Worm (Caenorhabditis elegans) whole organism, L4/young adult: ENCODE measurements around the gene F57F4.1.

Experiments used
- W03F9.2 ChIP-seq: fragments of 150-350 bp; optimal IDR thresholded peaks from 2 replicates; lab custom pipeline; 2014; ENCODE audit warnings: missing biosample characterization, missing genetic modification characterization
- dao-5 ChIP-seq: sonication (generic microtip); optimal IDR thresholded peaks from 2 replicates; lab custom pipeline; 2016; ENCODE audit warnings: missing genotype, missing genetic modification characterization, moderate library complexity, missing compliant biosample characterization
- him-1 ChIP-seq: sonication (generic microtip); optimal IDR thresholded peaks from 2 replicates; lab custom pipeline; 2016; ENCODE audit warnings: missing genotype, missing genetic modification reagents, missing genetic modification characterization, missing compliant biosample characterization

DNA sequence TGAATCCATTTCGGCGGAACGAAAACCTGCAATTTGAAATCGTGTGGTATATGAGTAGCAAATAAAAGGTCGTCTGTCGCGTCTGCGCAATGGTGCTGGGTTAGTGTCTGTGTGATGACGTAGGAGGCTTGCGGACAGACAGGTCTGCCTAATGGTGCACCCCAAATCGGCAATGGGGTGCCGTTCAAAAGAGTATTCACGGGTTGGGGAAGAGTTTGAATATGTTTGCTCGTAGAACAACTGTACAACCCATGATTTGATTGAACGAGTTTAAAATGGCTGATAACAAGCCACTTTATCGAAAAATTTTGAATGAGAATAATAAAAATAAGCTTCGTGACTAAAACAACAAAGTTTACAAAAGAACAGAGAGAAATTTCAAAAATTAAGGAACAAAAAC, 35.7 kb downstream of the F57F4.1 start, which contains the start of gene T05H4.11:
- no peak for TF ChIP-seq dao-5 (tag; lab: Kevin White, UChicago)
- TF ChIP-seq him-1 (tag; lab: Kevin White, UChicago), result no peak
- no peak for TF ChIP-seq W03F9.2
